Worm (Caenorhabditis elegans) whole organism, mixed stage, embryonic: Measurements from ENCODE around the gene T04B2.7.

ENCODE experiments used
- M03D4.4 ChIP-seq: sonication (generic microtip); optimal IDR thresholded peaks from 2 replicates; lab custom pipeline; 2017; ENCODE audit warnings: mild to moderate bottlenecking, missing genetic modification characterization, missing compliant biosample characterization
- bed-3 ChIP-seq: fragments of 200-800 bp; sonication (Bioruptor generic); optimal IDR thresholded peaks from 3 replicates; lab custom pipeline; 2018; ENCODE audit warnings: mild to moderate bottlenecking, missing genetic modification characterization, moderate library complexity, missing compliant biosample characterization
- blmp-1 ChIP-seq: fragments of 150-350 bp; optimal IDR thresholded peaks from 2 replicates; lab custom pipeline; 2014; ENCODE audit warnings: missing biosample characterization, missing genetic modification characterization
- ceh-43 ChIP-seq: fragments of 200-800 bp; sonication (Bioruptor generic); optimal IDR thresholded peaks from 2 replicates; lab custom pipeline; 2018; ENCODE audit warnings: mild to moderate bottlenecking, missing genetic modification characterization, moderate library complexity, missing compliant biosample characterization
- ceh-83 ChIP-seq: fragments of 200-800 bp; sonication (Bioruptor generic); optimal IDR thresholded peaks from 2 replicates; lab custom pipeline; 2018; ENCODE audit warnings: mild to moderate bottlenecking, missing genetic modification characterization, missing compliant biosample characterization
- ces-1 ChIP-seq: fragments of 150-350 bp; optimal IDR thresholded peaks from 2 replicates; lab custom pipeline; 2014; ENCODE audit warnings: missing biosample characterization, missing genetic modification reagents, missing genetic modification characterization
- cnd-1 ChIP-seq: fragments of 200-800 bp; sonication (Bioruptor generic); optimal IDR thresholded peaks from 2 replicates; lab custom pipeline; 2018; ENCODE audit warnings: mild to moderate bottlenecking, missing genetic modification characterization, missing compliant biosample characterization
- drap-1 ChIP-seq: fragments of 200-800 bp; sonication (Bioruptor generic); optimal IDR thresholded peaks from 3 replicates; lab custom pipeline; 2018; ENCODE audit warnings: mild to moderate bottlenecking, missing genetic modification characterization, missing compliant biosample characterization
- elt-1 ChIP-seq: sonication (generic microtip); optimal IDR thresholded peaks from 2 replicates; lab custom pipeline; 2017; ENCODE audit warnings: missing genetic modification characterization, mild to moderate bottlenecking, missing compliant biosample characterization, antibody characterized with exemption, moderate library complexity, borderline replicate concordance; ENCODE audit not compliant: insufficient read depth
- elt-3 ChIP-seq: fragments of 150-350 bp; optimal IDR thresholded peaks from 2 replicates; lab custom pipeline; 2014; ENCODE audit warnings: missing biosample characterization, missing genetic modification characterization
- flh-1 ChIP-seq: fragments of 200-800 bp; sonication (Bioruptor generic); optimal IDR thresholded peaks from 2 replicates; lab custom pipeline; 2018; ENCODE audit warnings: mild to moderate bottlenecking, missing genetic modification characterization, moderate library complexity, missing compliant biosample characterization
- ham-2 ChIP-seq: fragments of 200-800 bp; sonication (Bioruptor generic); optimal IDR thresholded peaks from 2 replicates; lab custom pipeline; 2018; ENCODE audit warnings: mild to moderate bottlenecking, missing genetic modification characterization, missing compliant biosample characterization
- hlh-1 ChIP-seq: fragments of 150-350 bp; optimal IDR thresholded peaks from 2 replicates; lab custom pipeline; 2014; ENCODE audit warnings: missing biosample characterization, missing genetic modification reagents, missing genetic modification characterization
- lin-13 ChIP-seq: fragments of 150-350 bp; optimal IDR thresholded peaks from 2 replicates; lab custom pipeline; 2014; ENCODE audit warnings: missing biosample characterization, missing genetic modification characterization
- lin-32 ChIP-seq: fragments of 200-800 bp; sonication (Bioruptor generic); optimal IDR thresholded peaks from 2 replicates; lab custom pipeline; 2018; ENCODE audit warnings: mild to moderate bottlenecking, missing genetic modification characterization, missing compliant biosample characterization
- lsy-2 ChIP-seq: fragments of 150-350 bp; optimal IDR thresholded peaks from 2 replicates; lab custom pipeline; 2014; ENCODE audit warnings: missing biosample characterization, missing genetic modification characterization
- mab-5 ChIP-seq: fragments of 150-350 bp; optimal IDR thresholded peaks from 2 replicates; lab custom pipeline; 2014; ENCODE audit warnings: missing biosample characterization, missing genetic modification characterization
- mep-1 ChIP-seq: fragments of 150-350 bp; optimal IDR thresholded peaks from 2 replicates; lab custom pipeline; 2017; ENCODE audit warnings: missing biosample characterization, missing genetic modification reagents, missing genetic modification characterization, inconsistent platforms
- mls-2 ChIP-seq: sonication (generic microtip); optimal IDR thresholded peaks from 2 replicates; lab custom pipeline; 2016; ENCODE audit warnings: mild to moderate bottlenecking, missing genetic modification characterization, moderate library complexity, missing compliant biosample characterization
- nhr-12 ChIP-seq: fragments of 150-350 bp; optimal IDR thresholded peaks from 2 replicates; lab custom pipeline; 2014; ENCODE audit warnings: missing biosample characterization, missing genetic modification characterization
- nhr-2 ChIP-seq: fragments of 150-350 bp; optimal IDR thresholded peaks from 2 replicates; lab custom pipeline; 2014; ENCODE audit warnings: missing biosample characterization, missing genetic modification characterization
- nhr-237 ChIP-seq: fragments of 150-350 bp; optimal IDR thresholded peaks from 2 replicates; lab custom pipeline; 2014; ENCODE audit warnings: missing biosample characterization, missing genetic modification characterization
- nhr-28 ChIP-seq: fragments of 150-350 bp; optimal IDR thresholded peaks from 2 replicates; lab custom pipeline; 2014; ENCODE audit warnings: missing biosample characterization, missing genetic modification characterization
- nhr-76 ChIP-seq: sonication (generic microtip); optimal IDR thresholded peaks from 2 replicates; lab custom pipeline; 2017; ENCODE audit warnings: missing biosample characterization, missing genetic modification characterization
- pha-4 ChIP-seq: fragments of 150-350 bp; optimal IDR thresholded peaks from 2 replicates; lab custom pipeline; 2018; ENCODE audit warnings: missing biosample characterization, missing genetic modification reagents, missing genetic modification characterization
- sem-2 ChIP-seq: fragments of 200-800 bp; sonication (Bioruptor generic); optimal IDR thresholded peaks from 2 replicates; lab custom pipeline; 2018; ENCODE audit warnings: mild to moderate bottlenecking, missing genetic modification characterization, missing compliant biosample characterization
- snpc-4 ChIP-seq: fragments of 150-350 bp; optimal IDR thresholded peaks from 2 replicates; lab custom pipeline; 2014; ENCODE audit warnings: missing biosample characterization, missing genetic modification characterization
- sptf-1 ChIP-seq: sonication (generic microtip); optimal IDR thresholded peaks from 2 replicates; lab custom pipeline; 2017; ENCODE audit warnings: mild to moderate bottlenecking, missing genetic modification characterization, moderate library complexity, missing compliant biosample characterization
- tbx-8 ChIP-seq: fragments of 200-800 bp; sonication (Bioruptor generic); optimal IDR thresholded peaks from 2 replicates; lab custom pipeline; 2018; ENCODE audit warnings: mild to moderate bottlenecking, missing genetic modification characterization, moderate library complexity, missing compliant biosample characterization
- unc-120 ChIP-seq: sonication (generic microtip); optimal IDR thresholded peaks from 2 replicates; lab custom pipeline; 2017; ENCODE audit warnings: missing genetic modification characterization, missing compliant biosample characterization; ENCODE audit not compliant: poor library complexity, severe bottlenecking
- unc-39 ChIP-seq: fragments of 150-350 bp; optimal IDR thresholded peaks from 2 replicates; lab custom pipeline; 2014; ENCODE audit warnings: missing biosample characterization, missing genetic modification characterization
- unc-62 ChIP-seq: fragments of 150-350 bp; optimal IDR thresholded peaks from 2 replicates; lab custom pipeline; 2014; ENCODE audit warnings: missing biosample characterization, missing genetic modification reagents, missing genetic modification characterization
- zip-8 ChIP-seq: fragments of 150-350 bp; optimal IDR thresholded peaks from 2 replicates; lab custom pipeline; 2014; ENCODE audit warnings: missing biosample characterization, missing genetic modification characterization
- ztf-11 ChIP-seq: fragments of 150-350 bp; optimal IDR thresholded peaks from 2 replicates; lab custom pipeline; 2014; ENCODE audit warnings: missing biosample characterization, missing genetic modification characterization

Gene T04B2.7

ce11 chrIV:10056138-10056537 lies at the start of gene T04B2.7:
Gene T04B2.7, minus strand, starts transcription at chrIV:10056238.
- TF ChIP-seq elt-3 (tag; lab: Kevin White, UChicago) = no peak
- no peak for TF ChIP-seq drap-1
- no peak for TF ChIP-seq nhr-76
- no peak for TF ChIP-seq unc-120 (tag; lab: Kevin White, UChicago)
- no peak for TF ChIP-seq blmp-1 (tag; lab: Kevin White, UChicago)
- no peak for TF ChIP-seq bed-3 (GFP tag; lab: Kevin White, UChicago)
- TF ChIP-seq elt-1 = no peak
- no peak for TF ChIP-seq flh-1 (GFP tag; lab: Kevin White, UChicago)
- no peak for TF ChIP-seq ceh-43 (GFP tag; lab: Kevin White, UChicago)
- no peak for TF ChIP-seq mab-5 (tag; lab: Kevin White, UChicago)
- TF ChIP-seq snpc-4 = no peak
- TF ChIP-seq M03D4.4 (tag; lab: Kevin White, UChicago) = no peak
- TF ChIP-seq unc-39 = no peak
- no peak for TF ChIP-seq pha-4 (tag; lab: Kevin White, UChicago)

ce11 chrIV:10096881-10097280 lies 40.8 kb upstream of the T04B2.7 start, which contains the start of gene dis-3:
Gene dis-3, plus strand, starts transcription at chrIV:10097202.
- no peak for TF ChIP-seq unc-39
- TF ChIP-seq ceh-43 (GFP tag; lab: Kevin White, UChicago) = no peak
- peak; percentile 1 for TF ChIP-seq pha-4 (tag; lab: Kevin White, UChicago)
- no peak for TF ChIP-seq unc-120 (tag; lab: Kevin White, UChicago)

ce11 chrIV:10095171-10095570 lies 39.1 kb upstream of the T04B2.7 start, which contains the start of the genes C04G2.5 and msp-36:
Gene C04G2.5, minus strand, starts transcription at chrIV:10095271.
Gene msp-36, plus strand, starts transcription at chrIV:10095433.
- TF ChIP-seq ces-1 (no peak), ham-2 (no peak), hlh-1 (no peak), zip-8 (tag; lab: Kevin White, UChicago) (no peak), lin-32 (GFP tag; lab: Kevin White, UChicago) (no peak), mls-2 (no peak), M03D4.4 (tag; lab: Kevin White, UChicago) (no peak), nhr-237 (tag; lab: Kevin White, UChicago) (no peak), flh-1 (GFP tag; lab: Kevin White, UChicago) (no peak), mab-5 (tag; lab: Kevin White, UChicago) (no peak), snpc-4 (no peak), elt-3 (tag; lab: Kevin White, UChicago) (no peak), ztf-11 (no peak), ceh-83 (no peak), unc-62 (no peak), lsy-2 (tag; lab: Kevin White, UChicago) (no peak), nhr-12 (tag; lab: Kevin White, UChicago) (no peak), mep-1 (tag; lab: Kevin White, UChicago) (no peak)

- TF ChIP-seq mls-2 (no peak), blmp-1 (tag; lab: Kevin White, UChicago) (peak; percentile 55)
Measured at ce11 chrIV:10090358-10090757, 34.3 kb upstream of the T04B2.7 start, which contains the start of gene ttbk-5. Gene ttbk-5, plus strand, starts transcription at chrIV:10090658.

- TF ChIP-seq pha-4 (tag; lab: Kevin White, UChicago) (no peak), sem-2 (GFP tag; lab: Kevin White, UChicago) (no peak), blmp-1 (tag; lab: Kevin White, UChicago) (peak; percentile 90), snpc-4 (no peak)
- TF ChIP-seq, all 35 proteins: peak for 1
Measured at ce11 chrIV:10089777-10090176, 33.7 kb upstream of the T04B2.7 start, which contains the start of gene ttr-39. Gene ttr-39, minus strand, starts transcription at chrIV:10089877.

- TF ChIP-seq bed-3 (GFP tag; lab: Kevin White, UChicago) (no peak), M03D4.4 (tag; lab: Kevin White, UChicago) (no peak), cnd-1 (tag; lab: Kevin White, UChicago) (no peak), mls-2 (no peak), tbx-8 (GFP tag; lab: Kevin White, UChicago) (no peak), ztf-11 (no peak), snpc-4 (no peak), ceh-43 (GFP tag; lab: Kevin White, UChicago) (no peak), elt-1 (no peak), nhr-2 (tag; lab: Kevin White, UChicago) (no peak), ces-1 (peak; percentile 60), blmp-1 (tag; lab: Kevin White, UChicago) (no peak), unc-120 (tag; lab: Kevin White, UChicago) (peak; percentile 78), ceh-83 (no peak), lsy-2 (tag; lab: Kevin White, UChicago) (peak; percentile 75), nhr-28 (tag; lab: Kevin White, UChicago) (no peak), flh-1 (GFP tag; lab: Kevin White, UChicago) (no peak), drap-1 (no peak), elt-3 (tag; lab: Kevin White, UChicago) (no peak), nhr-12 (tag; lab: Kevin White, UChicago) (no peak), lin-13 (tag; lab: Kevin White, UChicago) (no peak), unc-62 (peak; percentile 20), sptf-1 (tag; lab: Kevin White, UChicago) (no peak), mep-1 (tag; lab: Kevin White, UChicago) (no peak), nhr-237 (tag; lab: Kevin White, UChicago) (peak; percentile 65), ham-2 (no peak), zip-8 (tag; lab: Kevin White, UChicago) (no peak), unc-39 (no peak)
Measured at ce11 chrIV:10085401-10086187, 29.6 kb upstream of the T04B2.7 start, which contains the start of the genes col-2 and ndc-80. Gene col-2, minus strand, starts transcription at chrIV:10085451. Gene ndc-80, plus strand, starts transcription at chrIV:10086137.
